Worm (Caenorhabditis elegans) whole organism, L2 larva: Measurements from ENCODE around the gene F44D12.6.
A peak's percentile ranks its signal among the peaks of the same experiment; 100 is the strongest.

Source experiments
- F13H6.1 ChIP-seq: sonication (generic microtip); optimal IDR thresholded peaks from 2 replicates; lab custom pipeline; 2016; ENCODE audit warnings: missing genetic modification characterization, missing compliant biosample characterization
- R02D3.7 ChIP-seq: fragments of 150-350 bp; optimal IDR thresholded peaks from 2 replicates; lab custom pipeline; 2014; ENCODE audit warnings: missing biosample characterization, missing genetic modification characterization
- blmp-1 ChIP-seq: sonication (generic microtip); optimal IDR thresholded peaks from 2 replicates; lab custom pipeline; 2017; ENCODE audit warnings: missing genetic modification characterization, mild to moderate bottlenecking, missing compliant biosample characterization, antibody characterized with exemption, moderate library complexity; ENCODE audit not compliant: insufficient read depth
- ceh-16 ChIP-seq: fragments of 150-350 bp; optimal IDR thresholded peaks from 2 replicates; lab custom pipeline; 2014; ENCODE audit warnings: missing biosample characterization, missing genetic modification characterization
- ceh-82 ChIP-seq: fragments of 150-350 bp; optimal IDR thresholded peaks from 2 replicates; lab custom pipeline; 2014; ENCODE audit warnings: missing biosample characterization, missing genetic modification characterization
- crh-2 ChIP-seq: sonication (generic microtip); optimal IDR thresholded peaks from 2 replicates; lab custom pipeline; 2017; ENCODE audit warnings: missing biosample characterization, missing genetic modification characterization
- dmd-4 ChIP-seq: sonication (generic microtip); optimal IDR thresholded peaks from 2 replicates; lab custom pipeline; 2017; ENCODE audit warnings: missing biosample characterization, missing genetic modification characterization
- elt-1 ChIP-seq: fragments of 150-350 bp; optimal IDR thresholded peaks from 2 replicates; lab custom pipeline; 2014; ENCODE audit warnings: missing biosample characterization, missing genetic modification characterization
- elt-3 ChIP-seq: sonication (generic microtip); optimal IDR thresholded peaks from 2 replicates; lab custom pipeline; 2017; ENCODE audit warnings: missing biosample characterization, missing genetic modification characterization
- fos-1 ChIP-seq: fragments of 150-350 bp; optimal IDR thresholded peaks from 2 replicates; lab custom pipeline; 2014; ENCODE audit warnings: missing biosample characterization, missing genetic modification characterization
- lin-11 ChIP-seq: fragments of 150-350 bp; sonication (generic microtip); optimal IDR thresholded peaks from 2 replicates; lab custom pipeline; 2014; ENCODE audit warnings: missing biosample characterization, missing genetic modification characterization, inconsistent platforms, mixed read lengths
- lin-39 ChIP-seq: fragments of 150-350 bp; optimal IDR thresholded peaks from 2 replicates; lab custom pipeline; 2014; ENCODE audit warnings: missing biosample characterization, missing genetic modification reagents, missing genetic modification characterization
- mab-5 ChIP-seq: fragments of 150-350 bp; optimal IDR thresholded peaks from 2 replicates; lab custom pipeline; 2014; ENCODE audit warnings: missing biosample characterization, missing genetic modification characterization
- mbf-1 ChIP-seq: sonication (generic microtip); optimal IDR thresholded peaks from 2 replicates; lab custom pipeline; 2017; ENCODE audit warnings: missing biosample characterization, missing genetic modification characterization
- nhr-10 ChIP-seq: sonication (generic microtip); optimal IDR thresholded peaks from 2 replicates; lab custom pipeline; 2017; ENCODE audit warnings: missing biosample characterization, missing genetic modification characterization
- nhr-12 ChIP-seq: fragments of 150-350 bp; optimal IDR thresholded peaks from 2 replicates; lab custom pipeline; 2014; ENCODE audit warnings: missing biosample characterization, missing genetic modification characterization
- nhr-129 ChIP-seq: fragments of 150-350 bp; optimal IDR thresholded peaks from 2 replicates; lab custom pipeline; 2014; ENCODE audit warnings: missing biosample characterization, missing genetic modification characterization
- nhr-21 ChIP-seq: fragments of 150-350 bp; optimal IDR thresholded peaks from 2 replicates; lab custom pipeline; 2014; ENCODE audit warnings: missing biosample characterization, missing genetic modification characterization
- nhr-6 ChIP-seq: fragments of 150-350 bp; optimal IDR thresholded peaks from 2 replicates; lab custom pipeline; 2014; ENCODE audit warnings: missing biosample characterization, missing genetic modification characterization
- nhr-77 ChIP-seq: fragments of 150-350 bp; optimal IDR thresholded peaks from 2 replicates; lab custom pipeline; 2014; ENCODE audit warnings: missing biosample characterization, missing genetic modification characterization
- sem-4 ChIP-seq: fragments of 150-350 bp; optimal IDR thresholded peaks from 2 replicates; lab custom pipeline; 2014; ENCODE audit warnings: missing biosample characterization, missing genetic modification reagents, missing genetic modification characterization
- sma-9 ChIP-seq, 2 experiments: fragments of 150-350 bp in 1 of 2; sonication (generic microtip) in 1 of 2; optimal IDR thresholded peaks; 2 replicates each; lab custom pipeline; 2014 to 2016; ENCODE audit warnings: missing genetic modification characterization in 2 of 2, mild to moderate bottlenecking in 1 of 2, missing biosample characterization in 1 of 2, missing compliant biosample characterization in 1 of 2, missing genetic modification reagents in 1 of 2, moderate library complexity in 1 of 2
- snpc-4 ChIP-seq: fragments of 150-350 bp; optimal IDR thresholded peaks from 2 replicates; lab custom pipeline; 2014; ENCODE audit warnings: missing biosample characterization, missing genetic modification characterization
- unc-39 ChIP-seq: fragments of 150-350 bp; optimal IDR thresholded peaks from 2 replicates; lab custom pipeline; 2014; ENCODE audit warnings: missing biosample characterization, missing genetic modification characterization
- unc-55 ChIP-seq: fragments of 150-350 bp; sonication (generic microtip); optimal IDR thresholded peaks from 3 replicates; lab custom pipeline; 2014; ENCODE audit warnings: missing biosample characterization, missing genetic modification reagents, missing genetic modification characterization
- ztf-1 ChIP-seq: fragments of 200-800 bp; sonication (Bioruptor generic); conservative IDR thresholded peaks from 2 replicates; pipeline ENCODE4 v1.3.6; 2022; ENCODE audit warnings: missing genetic modification characterization, missing compliant biosample characterization
- ztf-11 ChIP-seq: sonication (generic microtip); optimal IDR thresholded peaks from 2 replicates; lab custom pipeline; 2017; ENCODE audit warnings: missing biosample characterization, missing genetic modification characterization

F44D12.6 gene

ce11 chrIV:10063941-10064340 is 30.8 kb downstream of the F44D12.6 start:
- TF ChIP-seq nhr-77 (no peak), F13H6.1 (no peak), elt-3 (no peak), ceh-16 (tag; lab: Kevin White, UChicago) (no peak)

ce11 chrIV:10065159-10065558 is 32.0 kb downstream of the F44D12.6 start:
- TF ChIP-seq mab-5 (tag; lab: Kevin White, UChicago): peak; percentile 68
- no peak for TF ChIP-seq lin-11 (tag; lab: Kevin White, UChicago)
- TF ChIP-seq ztf-1 (GFP tag; lab: Robert Waterston, UW): no peak
- peak; percentile 3 for TF ChIP-seq lin-39 (tag; lab: Kevin White, UChicago)
- TF ChIP-seq dmd-4: no peak
- TF ChIP-seq unc-39 (tag; lab: Kevin White, UChicago): no peak
- peak; percentile 12 for TF ChIP-seq nhr-129 (tag; lab: Kevin White, UChicago)
- TF ChIP-seq blmp-1 (tag; lab: Kevin White, UChicago): no peak
- no peak for TF ChIP-seq ceh-82 (tag; lab: Kevin White, UChicago)

- TF ChIP-seq nhr-10 (no peak), fos-1 (tag; lab: Kevin White, UChicago) (peak; percentile 61), nhr-12 (no peak)
Observed at ce11 chrIV:10066456-10066855, 33.3 kb downstream of the F44D12.6 start.

- TF ChIP-seq nhr-77 (no peak), nhr-10 (no peak), sem-4 (tag; lab: Kevin White, UChicago) (no peak), ceh-16 (tag; lab: Kevin White, UChicago) (no peak), nhr-21 (tag; lab: Kevin White, UChicago) (no peak), R02D3.7 (no peak), ztf-1 (GFP tag; lab: Robert Waterston, UW) (no peak), nhr-12 (no peak), dmd-4 (no peak)
Observed at ce11 chrIV:10067541-10067940, 34.4 kb downstream of the F44D12.6 start, which contains the start of gene cwn-2. Gene cwn-2 (plus strand): TSS chrIV:10067816.

- TF ChIP-seq nhr-12: no peak
- no peak for TF ChIP-seq unc-55 (GFP tag; lab: Kevin White, UChicago)
- no peak for TF ChIP-seq dmd-4
- no peak for TF ChIP-seq ztf-1 (GFP tag; lab: Robert Waterston, UW)
- TF ChIP-seq sma-9 (GFP tag; optimal IDR thresholded peaks at IDR 0.05; lab: Kevin White, UChicago): no peak
- no peak for TF ChIP-seq sma-9 (tag; optimal IDR thresholded peaks at IDR 0.05; lab: Kevin White, UChicago)
- TF ChIP-seq unc-39 (tag; lab: Kevin White, UChicago): no peak
- no peak for TF ChIP-seq blmp-1 (tag; lab: Kevin White, UChicago)
- no peak for TF ChIP-seq elt-3
- no peak for TF ChIP-seq ztf-11 (tag; lab: Kevin White, UChicago)
- TF ChIP-seq crh-2 (tag; lab: Kevin White, UChicago): no peak
- TF ChIP-seq nhr-21 (tag; lab: Kevin White, UChicago): no peak
- TF ChIP-seq elt-1 (tag; lab: Kevin White, UChicago): no peak
- TF ChIP-seq nhr-10: no peak
- no peak for TF ChIP-seq R02D3.7
- TF ChIP-seq mbf-1: no peak
Observed at ce11 chrIV:10068266-10068665, 35.1 kb downstream of the F44D12.6 start.

ce11 chrIV:10072527-10072926 is 39.4 kb downstream of the F44D12.6 start, which contains the start of gene W01B6.3:
Gene W01B6.3 (minus strand): TSS chrIV:10072627.
- TF ChIP-seq R02D3.7 (no peak), sma-9 (GFP tag; optimal IDR thresholded peaks at IDR 0.05; lab: Kevin White, UChicago) (no peak), sma-9 (tag; optimal IDR thresholded peaks at IDR 0.05; lab: Kevin White, UChicago) (no peak), ceh-82 (tag; lab: Kevin White, UChicago) (no peak), snpc-4 (tag; lab: Kevin White, UChicago) (no peak)
- TF ChIP-seq, all 48 proteins: peak for 0

- no peak for TF ChIP-seq lin-39 (tag; lab: Kevin White, UChicago)
- no peak for TF ChIP-seq F13H6.1
- no peak for TF ChIP-seq nhr-6
- no peak for TF ChIP-seq fos-1 (tag; lab: Kevin White, UChicago)
- TF ChIP-seq nhr-77: no peak
- no peak for TF ChIP-seq sem-4 (tag; lab: Kevin White, UChicago)
- no peak for TF ChIP-seq unc-55 (GFP tag; lab: Kevin White, UChicago)
- TF ChIP-seq, all 48 proteins: peak for 0
Observed at ce11 chrIV:10075034-10075510, 41.9 kb downstream of the F44D12.6 start, which contains the start of the genes ttbk-4 and W01B6.4. Gene ttbk-4 (minus strand): TSS chrIV:10075134. Gene W01B6.4 (plus strand): TSS chrIV:10075460.
